Worm (Caenorhabditis elegans): ENCODE results near the gene fil-1.
"Not testable (repeated sequence)": the region's sequence is repeated elsewhere in the genome, so short reads cannot be mapped to it uniquely, and the experiment has no call there.

The fil-1 gene

DNA sequence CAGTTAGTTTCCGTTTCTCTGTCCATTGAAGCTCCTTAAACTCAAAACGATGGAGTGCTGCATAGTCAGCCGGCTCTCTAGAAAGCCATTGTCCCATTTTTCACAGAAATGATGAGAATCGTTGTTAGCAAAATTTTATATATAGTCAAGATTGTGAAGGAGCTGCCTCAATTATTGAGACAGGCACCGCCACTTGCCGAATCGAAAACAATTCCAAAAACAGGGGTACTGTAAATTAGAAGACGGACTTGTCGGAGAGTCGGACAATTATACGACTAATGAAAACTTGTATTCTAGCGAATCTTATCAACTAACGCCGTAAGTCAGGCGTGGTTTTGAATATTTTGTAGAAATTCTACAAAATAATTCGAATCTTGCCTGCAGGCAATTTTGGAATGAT is 26.6 kb downstream of the fil-1 start, which contains the start of gene F14H8.2:
F14H8.2 (minus strand) TSS at position 101 of the 400 bp plus-strand sequence.
- no peak for TF ChIP-seq dao-5 (tag; optimal IDR thresholded peaks at IDR 0.05)
- TF ChIP-seq W03F9.2 (tag; optimal IDR thresholded peaks at IDR 0.05) = no peak
- TF ChIP-seq him-1 (tag; optimal IDR thresholded peaks at IDR 0.05) = no peak

ce11 chrV:15020732-15021131 is 27.1 kb downstream of the fil-1 start, which contains the start of gene F14H8.5:
TSS of gene F14H8.5 (plus strand) at chrV:15021032.
- TF ChIP-seq him-1 (tag; optimal IDR thresholded peaks at IDR 0.05) = no peak
- TF ChIP-seq W03F9.2 (tag; optimal IDR thresholded peaks at IDR 0.05) = no peak
- TF ChIP-seq dao-5 (tag; optimal IDR thresholded peaks at IDR 0.05) = no peak

- TF ChIP-seq W03F9.2 (tag; optimal IDR thresholded peaks at IDR 0.05) (no peak), him-1 (tag; optimal IDR thresholded peaks at IDR 0.05) (no peak), dao-5 (tag; optimal IDR thresholded peaks at IDR 0.05) (no peak)
These were observed 29.9 kb downstream of the fil-1 start, which contains the start of gene F14H8.4 for ce11 chrV:15023544-15023943. TSS of gene F14H8.4 (plus strand) at chrV:15023844.

- TF ChIP-seq W03F9.2 (tag; optimal IDR thresholded peaks at IDR 0.05) (no peak), dao-5 (tag; optimal IDR thresholded peaks at IDR 0.05) (no peak), him-1 (tag; optimal IDR thresholded peaks at IDR 0.05) (no peak)
These were observed 35.4 kb downstream of the fil-1 start, which contains the start of gene F14H8.8 for ce11 chrV:15028896-15029519. TSS of gene F14H8.8 (plus strand) at chrV:15029469.

ce11 chrV:15031373-15031772 is 37.7 kb downstream of the fil-1 start, which contains the start of gene cng-1:
TSS of gene cng-1 (minus strand) at chrV:15031473.
- TF ChIP-seq W03F9.2, dao-5, him-1 (tag; optimal IDR thresholded peaks at IDR 0.05): not testable (repeated sequence)

- not testable (repeated sequence) for TF ChIP-seq dao-5, him-1, W03F9.2 (tag; optimal IDR thresholded peaks at IDR 0.05)
These were observed 43.1 kb downstream of the fil-1 start, which contains the start of gene melo-3 for ce11 chrV:15036769-15037168. TSS of gene melo-3 (minus strand) at chrV:15036869.
